Worm (Caenorhabditis elegans): ENCODE data around the gene C29E4.14.

DNA sequence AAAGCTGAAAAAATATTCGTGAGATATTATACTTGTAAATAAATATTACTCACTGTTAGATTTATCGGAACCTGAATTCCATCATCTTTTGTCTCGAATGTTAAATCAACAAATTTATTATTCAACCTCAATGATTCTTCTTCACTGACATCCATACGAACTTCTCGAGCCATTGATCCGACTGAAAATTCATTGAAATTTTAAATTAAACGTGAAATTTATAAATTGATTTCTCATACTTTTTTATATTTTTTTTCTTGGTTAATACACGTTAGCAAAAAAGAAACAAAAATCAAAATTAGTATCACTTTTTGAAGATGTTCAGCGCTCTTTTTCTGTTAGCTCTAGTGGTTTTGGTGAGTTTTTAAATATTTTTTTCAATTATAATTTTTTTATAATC lies at the start of gene C29E4.14:
- TF ChIP-seq ceh-82 (tag; optimal IDR thresholded peaks at IDR 0.05) (no peak), dmd-4 (tag; optimal IDR thresholded peaks at IDR 0.05) (no peak), nhr-11 (tag; optimal IDR thresholded peaks at IDR 0.05) (no peak), unc-39 (tag; optimal IDR thresholded peaks at IDR 0.05) (no peak), unc-62 (GFP tag; optimal IDR thresholded peaks at IDR 0.05) (no peak), elt-3 (tag; optimal IDR thresholded peaks at IDR 0.05) (no peak)

Measured in whole organism, L2 larva.